Worm (Caenorhabditis elegans): ENCODE results near the gene Y94H6A.3.
"Not testable (repeated sequence)": the region's sequence is repeated elsewhere in the genome, so short reads cannot be mapped to it uniquely, and the experiment has no call there.

Y94H6A.3 gene

DNA sequence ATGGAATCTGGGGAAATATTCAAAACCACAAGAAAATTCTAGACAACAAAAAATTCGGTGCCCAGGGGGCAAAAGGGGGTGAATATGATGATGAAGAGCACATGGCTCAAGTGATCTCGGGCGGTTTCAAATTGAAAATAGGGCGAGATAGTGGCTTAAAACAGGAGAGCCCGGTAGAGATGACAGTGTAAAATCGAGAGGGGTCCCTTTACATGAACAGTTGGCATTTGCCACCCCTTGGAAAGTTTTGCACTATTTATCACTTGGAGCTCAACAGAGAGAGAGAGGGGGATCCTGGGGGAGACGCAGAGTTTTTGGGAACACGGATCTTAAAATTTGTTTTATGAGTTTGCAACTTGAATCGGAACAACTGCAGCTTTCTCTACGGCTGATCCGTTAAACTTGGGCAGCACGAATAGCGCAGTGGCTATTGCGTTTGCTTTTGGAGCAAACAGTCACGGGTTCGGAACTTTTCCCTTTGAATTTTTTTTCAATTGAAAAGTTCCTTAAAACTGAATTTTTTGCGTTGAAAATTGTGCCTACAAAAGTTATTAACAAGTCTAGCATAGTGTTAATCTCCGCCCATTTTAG is 10.8 kb upstream of the Y94H6A.3 start:
- TF ChIP-seq sea-1 (GFP tag; conservative IDR thresholded peaks at IDR 0.05) = no peak
- no peak for TF ChIP-seq scrt-1 (GFP tag; IDR thresholded peaks at IDR 0.05)
- no peak for TF ChIP-seq tbx-37 (GFP tag; conservative IDR thresholded peaks at IDR 0.05)
- no peak for TF ChIP-seq hnd-1 (tag; optimal IDR thresholded peaks at IDR 0.05)
- TF ChIP-seq ets-7 (tag; optimal IDR thresholded peaks at IDR 0.05) = no peak
- TF ChIP-seq F13C5.2 (tag; optimal IDR thresholded peaks at IDR 0.05) = no peak
- no peak for TF ChIP-seq ceh-13 (GFP tag; optimal IDR thresholded peaks at IDR 0.05)
- no peak for TF ChIP-seq tbx-11 (GFP tag; IDR thresholded peaks at IDR 0.05)
- no peak for TF ChIP-seq tra-4 (tag; optimal IDR thresholded peaks at IDR 0.05)
- no peak for TF ChIP-seq ama-1 (optimal IDR thresholded peaks at IDR 0.05)
- no peak for TF ChIP-seq pes-1 (GFP tag; IDR thresholded peaks at IDR 0.05)
- no peak for TF ChIP-seq B0310.2 (tag; optimal IDR thresholded peaks at IDR 0.05)
- TF ChIP-seq hmbx-1 (tag; optimal IDR thresholded peaks at IDR 0.05) = no peak

DNA sequence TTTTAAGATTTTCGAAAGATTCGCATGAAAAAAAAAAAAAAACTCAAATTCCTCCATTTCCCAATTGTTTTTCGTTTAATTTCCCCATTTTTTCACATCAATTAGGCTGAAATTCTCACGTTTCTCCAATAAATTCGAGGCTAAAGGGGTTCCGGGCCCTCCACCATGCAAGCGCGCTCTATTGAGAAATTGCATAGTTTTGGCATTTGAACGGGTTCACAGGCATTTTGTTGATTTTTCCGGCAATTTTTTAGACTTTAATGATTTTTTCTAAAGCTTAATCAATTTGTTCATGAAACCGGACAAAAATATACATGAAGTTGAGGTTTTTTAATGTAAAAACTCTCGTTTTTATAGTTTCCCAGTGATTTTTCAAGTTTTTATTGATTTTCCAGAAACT is 10.2 kb upstream of the Y94H6A.3 start:
- TF ChIP-seq B0310.2 (tag; optimal IDR thresholded peaks at IDR 0.05) = no peak
- TF ChIP-seq scrt-1 (GFP tag; IDR thresholded peaks at IDR 0.05) = no peak
- no peak for TF ChIP-seq hmg-4 (GFP tag; optimal IDR thresholded peaks at IDR 0.05)
- no peak for TF ChIP-seq ama-1 (optimal IDR thresholded peaks at IDR 0.05)
- TF ChIP-seq tra-4 (tag; optimal IDR thresholded peaks at IDR 0.05) = no peak
- TF ChIP-seq tbx-37 (GFP tag; conservative IDR thresholded peaks at IDR 0.05) = no peak

DNA sequence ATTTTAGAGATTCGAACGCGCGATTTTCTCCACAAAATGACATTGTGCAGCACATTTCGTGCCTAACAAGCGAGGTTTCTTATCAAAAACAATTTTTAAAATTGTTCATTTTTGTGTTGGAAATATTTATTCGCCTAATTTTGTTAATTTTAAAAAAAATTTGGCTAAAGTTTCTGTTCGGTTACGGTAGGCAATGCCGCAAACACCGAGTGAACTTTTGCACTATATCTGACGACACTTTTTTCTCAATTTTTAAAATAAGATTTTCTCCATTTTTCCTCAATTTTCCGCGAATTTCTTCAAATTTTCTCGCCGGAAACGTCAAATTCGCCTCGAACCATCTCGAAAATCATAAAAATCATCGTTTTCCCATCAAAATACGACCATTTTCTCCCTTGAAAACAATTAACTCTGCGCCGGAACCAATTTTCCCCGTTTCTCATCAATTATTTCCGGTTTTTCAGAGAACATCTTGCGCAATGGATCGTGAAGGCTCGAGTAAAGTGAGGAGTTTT is 9.7 kb upstream of the Y94H6A.3 start, which contains the start of gene Y69A2AR.1:
Gene Y69A2AR.1, plus strand, starts transcription at position 465 of the 515 bp plus-strand sequence.
- TF ChIP-seq B0310.2 (tag; optimal IDR thresholded peaks at IDR 0.05) = no peak
- TF ChIP-seq hmg-4 (GFP tag; optimal IDR thresholded peaks at IDR 0.05) = no peak
- no peak for TF ChIP-seq ceh-36 (tag; optimal IDR thresholded peaks at IDR 0.05)
- TF ChIP-seq hnd-1 (tag; optimal IDR thresholded peaks at IDR 0.05) = no peak
- TF ChIP-seq flt-1 (GFP tag; IDR thresholded peaks at IDR 0.05) = no peak
- no peak for TF ChIP-seq tra-4 (tag; optimal IDR thresholded peaks at IDR 0.05)
- no peak for TF ChIP-seq sea-1 (GFP tag; conservative IDR thresholded peaks at IDR 0.05)

DNA sequence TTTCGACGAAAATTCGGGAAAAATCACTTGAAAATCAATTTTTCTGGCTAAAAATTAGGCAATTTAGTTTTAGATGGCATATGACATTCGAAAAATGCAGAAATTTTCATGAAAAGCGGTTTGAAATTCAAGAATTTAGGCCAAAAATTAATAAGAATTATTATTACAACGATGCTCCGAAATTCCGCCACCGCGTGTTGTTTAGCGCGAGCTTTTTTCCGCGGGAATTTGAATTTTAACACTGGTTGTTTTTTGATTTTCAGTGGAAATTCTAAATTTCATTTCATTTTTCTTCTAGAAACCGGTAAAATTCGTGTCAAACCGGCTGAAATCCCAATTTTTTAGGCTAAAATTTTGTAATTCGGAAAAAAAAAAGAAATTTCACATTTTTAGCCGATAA is 5.6 kb upstream of the Y94H6A.3 start:
- TF ChIP-seq ceh-36 (tag; optimal IDR thresholded peaks at IDR 0.05) = no peak
- TF ChIP-seq scrt-1 (GFP tag; IDR thresholded peaks at IDR 0.05) = no peak
- TF ChIP-seq tra-4 (tag; optimal IDR thresholded peaks at IDR 0.05) = no peak
- no peak for TF ChIP-seq hmbx-1 (tag; optimal IDR thresholded peaks at IDR 0.05)
- TF ChIP-seq tbx-37 (GFP tag; conservative IDR thresholded peaks at IDR 0.05) = no peak
- TF ChIP-seq F13C5.2 (tag; optimal IDR thresholded peaks at IDR 0.05) = no peak
- no peak for TF ChIP-seq ceh-13 (GFP tag; optimal IDR thresholded peaks at IDR 0.05)
- TF ChIP-seq tbx-11 (GFP tag; IDR thresholded peaks at IDR 0.05) = no peak
- no peak for TF ChIP-seq ets-7 (tag; optimal IDR thresholded peaks at IDR 0.05)
- no peak for TF ChIP-seq hnd-1 (tag; optimal IDR thresholded peaks at IDR 0.05)
- no peak for TF ChIP-seq flt-1 (GFP tag; IDR thresholded peaks at IDR 0.05)
- TF ChIP-seq hmg-4 (GFP tag; optimal IDR thresholded peaks at IDR 0.05) = no peak
- TF ChIP-seq ama-1 (optimal IDR thresholded peaks at IDR 0.05) = no peak
- TF ChIP-seq sea-1 (GFP tag; conservative IDR thresholded peaks at IDR 0.05) = no peak
- TF ChIP-seq aly-1 (tag; optimal IDR thresholded peaks at IDR 0.05) = no peak
- no peak for TF ChIP-seq pes-1 (GFP tag; IDR thresholded peaks at IDR 0.05)
- TF ChIP-seq B0310.2 (tag; optimal IDR thresholded peaks at IDR 0.05) = no peak

DNA sequence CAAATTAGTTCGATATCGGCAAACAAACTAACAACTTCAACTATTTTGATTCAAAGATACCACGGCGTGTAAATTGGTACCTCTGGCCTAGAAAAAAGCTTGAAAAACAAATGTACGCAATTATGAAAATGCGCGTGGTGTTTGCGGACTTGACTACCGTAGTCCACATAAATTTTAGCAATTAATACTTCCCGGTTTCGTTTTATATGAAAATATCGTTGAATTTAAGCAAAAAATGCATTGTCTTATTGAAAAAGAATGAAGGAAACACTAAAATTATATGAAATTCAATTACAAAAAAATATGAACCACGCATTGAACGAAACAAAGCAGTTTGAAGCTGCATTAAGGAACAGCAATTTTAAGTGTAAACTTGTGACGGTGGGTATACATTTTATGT is 1.4 kb upstream of the Y94H6A.3 start, which contains the start of gene gpx-4:
Gene gpx-4, minus strand, starts transcription at position 101 of the 400 bp plus-strand sequence.
- TF ChIP-seq tra-4, hnd-1, ets-7 (tag; optimal IDR thresholded peaks at IDR 0.05): not testable (repeated sequence)

DNA sequence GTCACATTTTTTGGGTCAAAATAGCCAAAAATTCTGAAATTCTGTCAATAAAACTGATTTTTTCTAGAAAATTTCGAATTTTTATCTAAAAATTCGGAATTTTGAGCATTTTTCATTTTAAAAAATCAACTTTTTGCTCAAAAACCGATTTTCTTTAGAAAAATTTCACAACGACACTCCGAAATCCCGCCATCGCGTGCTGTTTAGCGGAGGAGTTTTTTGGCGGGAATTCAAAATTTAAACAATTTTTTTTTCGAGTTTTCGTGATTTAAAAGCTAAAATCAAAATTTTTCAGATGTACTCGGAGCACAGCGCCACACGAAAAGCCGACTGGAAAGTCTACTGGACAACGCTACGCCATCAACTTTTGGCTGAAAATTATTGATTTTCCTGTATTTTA is 1.4 kb downstream of the Y94H6A.3 start:
- TF ChIP-seq hmbx-1 (tag; optimal IDR thresholded peaks at IDR 0.05) (no peak), flt-1 (GFP tag; IDR thresholded peaks at IDR 0.05) (no peak), ets-7 (tag; optimal IDR thresholded peaks at IDR 0.05) (no peak), tra-4 (tag; optimal IDR thresholded peaks at IDR 0.05) (no peak), sea-1 (GFP tag; conservative IDR thresholded peaks at IDR 0.05) (no peak), B0310.2 (tag; optimal IDR thresholded peaks at IDR 0.05) (no peak), tbx-11 (GFP tag; IDR thresholded peaks at IDR 0.05) (no peak), ceh-36 (tag; optimal IDR thresholded peaks at IDR 0.05) (no peak), aly-1 (tag; optimal IDR thresholded peaks at IDR 0.05) (no peak), F13C5.2 (tag; optimal IDR thresholded peaks at IDR 0.05) (no peak), pes-1 (GFP tag; IDR thresholded peaks at IDR 0.05) (no peak), hmg-4 (GFP tag; optimal IDR thresholded peaks at IDR 0.05) (no peak), ceh-13 (GFP tag; optimal IDR thresholded peaks at IDR 0.05) (no peak), hnd-1 (tag; optimal IDR thresholded peaks at IDR 0.05) (no peak)

DNA sequence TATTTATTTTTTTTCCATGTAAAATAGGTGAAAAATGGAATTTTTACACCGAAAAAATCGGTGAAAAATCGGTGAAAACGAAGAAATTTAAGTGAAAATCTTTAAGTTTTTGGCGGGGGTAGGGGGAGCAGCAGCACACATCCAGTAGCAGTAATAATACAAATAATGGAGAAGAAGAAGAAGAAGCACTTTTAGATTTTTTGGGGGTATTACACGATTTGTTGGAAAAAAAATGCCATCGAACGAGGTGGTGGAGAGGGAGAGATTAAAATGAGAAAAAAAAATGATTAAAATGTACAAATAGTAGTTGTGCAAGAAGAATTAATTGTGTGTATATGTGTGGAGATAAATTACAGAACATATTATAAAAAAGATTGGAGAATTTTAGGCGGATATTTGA is 1.8 kb downstream of the Y94H6A.3 start:
- TF ChIP-seq tbx-11 (GFP tag; IDR thresholded peaks at IDR 0.05) = no peak

DNA sequence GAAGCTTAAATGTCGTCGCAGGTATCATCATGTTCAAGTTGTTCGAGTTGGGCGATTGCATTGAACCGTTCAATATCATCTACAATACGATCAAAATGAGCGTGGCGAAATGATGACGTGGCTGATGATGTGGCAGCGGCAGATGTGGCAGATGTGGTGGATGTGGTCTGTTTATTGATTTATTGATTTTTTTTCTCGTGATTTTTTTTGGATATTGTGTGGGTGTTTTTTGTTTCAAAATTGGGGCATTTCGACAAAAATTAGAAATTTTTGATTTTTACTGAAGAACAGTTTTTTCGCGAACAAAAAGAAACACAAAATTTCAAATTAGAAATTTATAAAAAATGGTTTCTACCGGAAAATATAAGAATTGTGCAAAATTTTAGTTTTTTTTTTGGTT is 4.0 kb downstream of the Y94H6A.3 start:
- TF ChIP-seq flt-1 (GFP tag; IDR thresholded peaks at IDR 0.05) (no peak), B0310.2 (tag; optimal IDR thresholded peaks at IDR 0.05) (no peak), F13C5.2 (tag; optimal IDR thresholded peaks at IDR 0.05) (no peak), sea-1 (GFP tag; conservative IDR thresholded peaks at IDR 0.05) (no peak), tra-4 (tag; optimal IDR thresholded peaks at IDR 0.05) (no peak), tbx-37 (GFP tag; conservative IDR thresholded peaks at IDR 0.05) (no peak), scrt-1 (GFP tag; IDR thresholded peaks at IDR 0.05) (no peak), ets-7 (tag; optimal IDR thresholded peaks at IDR 0.05) (no peak), ama-1 (optimal IDR thresholded peaks at IDR 0.05) (no peak), ceh-13 (GFP tag; optimal IDR thresholded peaks at IDR 0.05) (no peak), aly-1 (tag; optimal IDR thresholded peaks at IDR 0.05) (no peak)
